Worm (Caenorhabditis elegans): ENCODE measurements around the gene let-19.

DNA sequence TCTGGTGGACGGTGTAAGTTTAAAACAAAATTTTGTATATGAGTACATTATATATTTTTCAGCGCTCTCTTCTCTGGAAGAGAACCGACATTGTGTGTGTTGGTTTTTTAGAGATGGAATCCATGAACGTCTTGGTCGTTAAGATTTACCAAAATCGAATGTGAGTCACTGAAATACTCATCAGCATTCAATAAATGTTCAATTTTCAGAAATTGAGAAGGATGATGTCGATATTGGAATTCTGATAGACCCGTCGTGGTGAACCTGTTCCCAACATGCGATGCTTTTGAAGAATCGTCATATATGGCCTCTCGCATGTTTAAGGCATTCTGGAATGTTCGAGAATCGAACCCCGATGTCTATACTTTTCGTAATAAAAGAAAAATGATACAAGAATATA, 18.0 kb downstream of the let-19 start:
- no peak for TF ChIP-seq nhr-25 (tag; optimal IDR thresholded peaks at IDR 0.05)
- no peak for TF ChIP-seq zag-1 (tag; optimal IDR thresholded peaks at IDR 0.05)
- no peak for TF ChIP-seq nhr-11 (tag; optimal IDR thresholded peaks at IDR 0.05)
- no peak for TF ChIP-seq skn-1 (tag; optimal IDR thresholded peaks at IDR 0.05)
- TF ChIP-seq ama-1 (optimal IDR thresholded peaks at IDR 0.05): no peak
- no peak for TF ChIP-seq elt-1 (tag; optimal IDR thresholded peaks at IDR 0.05)
- TF ChIP-seq lin-39 (tag; optimal IDR thresholded peaks at IDR 0.05): no peak
- no peak for TF ChIP-seq sma-9 (GFP tag; optimal IDR thresholded peaks at IDR 0.05)
- TF ChIP-seq sma-9 (tag; optimal IDR thresholded peaks at IDR 0.05): no peak
- no peak for TF ChIP-seq ZK546.5 (tag; optimal IDR thresholded peaks at IDR 0.05)
- TF ChIP-seq mdl-1 (tag; optimal IDR thresholded peaks at IDR 0.05): no peak
- no peak for TF ChIP-seq nhr-23 (tag; optimal IDR thresholded peaks at IDR 0.05)
- no peak for TF ChIP-seq elt-3 (tag; optimal IDR thresholded peaks at IDR 0.05)

Measured in whole organism, L2 larva.